Fruit fly (Drosophila melanogaster) whole organism, wandering third instar larva: ENCODE results near the gene cue.

Source experiments
- Abd-B ChIP-seq: fragments of >200 bp; optimal IDR thresholded peaks from 2 replicates; lab custom pipeline; 2017; ENCODE audit warnings: missing biosample characterization, missing genetic modification characterization
- CG32264 ChIP-seq: fragments of 200-800 bp; sonication (Bioruptor generic); optimal IDR thresholded peaks from 2 replicates; lab custom pipeline; 2016; ENCODE audit warnings: missing biosample characterization, missing genetic modification characterization
- CG9705 ChIP-seq: fragments of 200-800 bp; sonication (Bioruptor generic); optimal IDR thresholded peaks from 2 replicates; lab custom pipeline; 2018; ENCODE audit warnings: missing biosample characterization, mild to moderate bottlenecking, missing genetic modification characterization
- CrebA ChIP-seq: fragments of 200-800 bp; sonication (Bioruptor generic); optimal IDR thresholded peaks from 2 replicates; lab custom pipeline; 2016; ENCODE audit warnings: missing biosample characterization, mild to moderate bottlenecking, missing genetic modification characterization, borderline replicate concordance
- Dfd ChIP-seq: fragments of >200 bp; optimal IDR thresholded peaks from 2 replicates; lab custom pipeline; 2017; ENCODE audit warnings: missing biosample characterization, missing genetic modification characterization
- Dif ChIP-seq: fragments of 200-275, 200-300 bp; sonication (Bioruptor generic); optimal IDR thresholded peaks from 2 replicates; lab custom pipeline; 2018; ENCODE audit warnings: missing biosample characterization, missing genetic modification characterization; ENCODE audit not compliant: partially characterized antibody
- GATAd ChIP-seq: sonication (Bioruptor generic); optimal IDR thresholded peaks from 2 replicates; lab custom pipeline; 2016; ENCODE audit warnings: missing biosample characterization, missing genetic modification characterization
- HLH106 ChIP-seq: fragments of 200-800 bp; optimal IDR thresholded peaks from 3 replicates; lab custom pipeline; 2019; ENCODE audit warnings: missing biosample characterization, mild to moderate bottlenecking, missing genetic modification characterization, moderate library complexity
- Hnf4 ChIP-seq: fragments of 200-800 bp; sonication (Bioruptor generic); optimal IDR thresholded peaks from 2 replicates; lab custom pipeline; 2016; ENCODE audit warnings: missing biosample characterization, mild to moderate bottlenecking, missing genetic modification characterization
- Hr78 ChIP-seq: fragments of >200 bp; optimal IDR thresholded peaks from 2 replicates; lab custom pipeline; 2017; ENCODE audit warnings: missing biosample characterization, missing genetic modification characterization
- Hr83 ChIP-seq: fragments of 200-300 bp; sonication (Bioruptor generic); optimal IDR thresholded peaks from 2 replicates; lab custom pipeline; 2016; ENCODE audit warnings: missing biosample characterization, mild to moderate bottlenecking, missing genetic modification characterization, moderate library complexity; ENCODE audit not compliant: poor library complexity, severe bottlenecking
- Jra ChIP-seq: sonication (Bioruptor generic); optimal IDR thresholded peaks from 2 replicates; lab custom pipeline; 2016; ENCODE audit warnings: missing biosample characterization, missing genetic modification characterization
- Mio ChIP-seq: sonication (Bioruptor generic); optimal IDR thresholded peaks from 2 replicates; lab custom pipeline; 2016; ENCODE audit warnings: missing biosample characterization, missing genetic modification characterization
- Myc ChIP-seq: fragments of >200 bp; optimal IDR thresholded peaks from 2 replicates; lab custom pipeline; 2017
- N ChIP-seq: fragments of >200 bp; optimal IDR thresholded peaks from 2 replicates; lab custom pipeline; 2018; ENCODE audit warnings: missing biosample characterization, missing external identifiers, missing genetic modification characterization
- OdsH ChIP-seq: fragments of 200-800 bp; sonication (Bioruptor generic); optimal IDR thresholded peaks from 2 replicates; lab custom pipeline; 2016; ENCODE audit warnings: missing biosample characterization, mild to moderate bottlenecking, missing genetic modification characterization
- Rel ChIP-seq, 2 experiments: fragments of 200-800 bp; sonication (Bioruptor generic) in 1 of 2; optimal IDR thresholded peaks; 2 replicates in 1 of 2; 3 replicates in 1 of 2; lab custom pipeline; 2016 to 2019; ENCODE audit warnings: mild to moderate bottlenecking in 2 of 2, missing biosample characterization in 2 of 2, missing genetic modification characterization in 2 of 2, moderate library complexity in 1 of 2
- Sp1 ChIP-seq: fragments of 200-800 bp; sonication (Bioruptor generic); optimal IDR thresholded peaks from 3 replicates; lab custom pipeline; 2019; ENCODE audit warnings: missing biosample characterization, mild to moderate bottlenecking, missing genetic modification characterization, moderate library complexity
- Vsx2 ChIP-seq: fragments of 200-300, 225-300 bp; sonication (Bioruptor generic); optimal IDR thresholded peaks from 2 replicates; lab custom pipeline; 2018; ENCODE audit warnings: missing biosample characterization, missing genetic modification characterization; ENCODE audit not compliant: partially characterized antibody
- br ChIP-seq: fragments of 200-800 bp; sonication (Bioruptor generic); optimal IDR thresholded peaks from 2 replicates; lab custom pipeline; 2016; ENCODE audit warnings: missing biosample characterization, missing genetic modification characterization
- brk ChIP-seq: fragments of 200-800 bp; sonication (Bioruptor generic); optimal IDR thresholded peaks from 2 replicates; lab custom pipeline; 2016; ENCODE audit warnings: missing biosample characterization, mild to moderate bottlenecking, missing genetic modification characterization
- dl ChIP-seq, 2 experiments: fragments of 175-275, 200-275 bp in 1 of 2; fragments of 200-275 bp in 1 of 2; sonication (Bioruptor generic); optimal IDR thresholded peaks; lab custom pipeline; 2018; ENCODE audit warnings: mild to moderate bottlenecking in 2 of 2, missing biosample characterization in 2 of 2, missing genetic modification characterization in 2 of 2, moderate library complexity in 2 of 2; ENCODE audit not compliant: partially characterized antibody in 2 of 2, insufficient read depth in 1 of 2
- dmrt93B ChIP-seq: fragments of 200-800 bp; sonication (Bioruptor generic); optimal IDR thresholded peaks from 2 replicates; lab custom pipeline; 2018; ENCODE audit warnings: missing biosample characterization, mild to moderate bottlenecking, missing genetic modification characterization
- dsf ChIP-seq: sonication (Bioruptor generic); optimal IDR thresholded peaks from 2 replicates; lab custom pipeline; 2016; ENCODE audit warnings: missing biosample characterization, missing genetic modification characterization, borderline replicate concordance
- ey ChIP-seq: fragments of 200-800 bp; sonication (Bioruptor generic); optimal IDR thresholded peaks from 2 replicates; lab custom pipeline; 2016; ENCODE audit warnings: missing biosample characterization, missing genetic modification characterization
- foxo ChIP-seq, 2 experiments: fragments of 200-800 bp; sonication (Bioruptor generic); optimal IDR thresholded peaks; 2 replicates in 1 of 2; 3 replicates in 1 of 2; lab custom pipeline; 2016 to 2017; ENCODE audit warnings: missing biosample characterization in 2 of 2, missing genetic modification characterization in 2 of 2
- fru ChIP-seq: fragments of 200-800 bp; sonication (Bioruptor generic); optimal IDR thresholded peaks from 3 replicates; lab custom pipeline; 2016; ENCODE audit warnings: missing biosample characterization, mild to moderate bottlenecking, missing genetic modification characterization
- h ChIP-seq: fragments of 200-800 bp; sonication (Bioruptor generic); optimal IDR thresholded peaks from 3 replicates; lab custom pipeline; 2016; ENCODE audit warnings: missing biosample characterization, mild to moderate bottlenecking, missing genetic modification characterization
- jim ChIP-seq: fragments of 175-275, 200-325 bp; sonication (Bioruptor generic); optimal IDR thresholded peaks from 2 replicates; lab custom pipeline; 2016; ENCODE audit warnings: missing biosample characterization, mild to moderate bottlenecking, missing genetic modification characterization
- lola ChIP-seq: fragments of >200 bp; optimal IDR thresholded peaks from 2 replicates; lab custom pipeline; 2017; ENCODE audit warnings: missing biosample characterization, missing genetic modification characterization
- pan ChIP-seq: fragments of >200 bp; optimal IDR thresholded peaks from 2 replicates; lab custom pipeline; 2017
- psq ChIP-seq: fragments of 200-800 bp; sonication (Bioruptor generic); optimal IDR thresholded peaks from 3 replicates; lab custom pipeline; 2017; ENCODE audit warnings: missing biosample characterization, mild to moderate bottlenecking, missing genetic modification characterization, moderate library complexity
- rgr ChIP-seq: fragments of 200-800 bp; sonication (Bioruptor generic); optimal IDR thresholded peaks from 3 replicates; lab custom pipeline; 2016; ENCODE audit warnings: missing biosample characterization, mild to moderate bottlenecking, missing genetic modification characterization
- sage ChIP-seq: fragments of 200-800 bp; sonication (Bioruptor generic); optimal IDR thresholded peaks from 2 replicates; lab custom pipeline; 2016; ENCODE audit warnings: missing biosample characterization, mild to moderate bottlenecking, missing genetic modification characterization
- sv ChIP-seq: fragments of 200-800 bp; sonication (Bioruptor generic); optimal IDR thresholded peaks from 3 replicates; lab custom pipeline; 2016; ENCODE audit warnings: missing biosample characterization, missing genetic modification characterization
- tai ChIP-seq: sonication (Bioruptor generic); optimal IDR thresholded peaks from 2 replicates; lab custom pipeline; 2016; ENCODE audit warnings: missing biosample characterization, missing genetic modification characterization
- usp ChIP-seq: fragments of >200 bp; optimal IDR thresholded peaks from 2 replicates; lab custom pipeline; 2017; ENCODE audit warnings: missing biosample characterization, missing genetic modification characterization
- woc ChIP-seq: sonication (Bioruptor generic); optimal IDR thresholded peaks from 2 replicates; lab custom pipeline; 2016; ENCODE audit warnings: missing biosample characterization, mild to moderate bottlenecking, missing genetic modification characterization

The cue gene

DNA sequence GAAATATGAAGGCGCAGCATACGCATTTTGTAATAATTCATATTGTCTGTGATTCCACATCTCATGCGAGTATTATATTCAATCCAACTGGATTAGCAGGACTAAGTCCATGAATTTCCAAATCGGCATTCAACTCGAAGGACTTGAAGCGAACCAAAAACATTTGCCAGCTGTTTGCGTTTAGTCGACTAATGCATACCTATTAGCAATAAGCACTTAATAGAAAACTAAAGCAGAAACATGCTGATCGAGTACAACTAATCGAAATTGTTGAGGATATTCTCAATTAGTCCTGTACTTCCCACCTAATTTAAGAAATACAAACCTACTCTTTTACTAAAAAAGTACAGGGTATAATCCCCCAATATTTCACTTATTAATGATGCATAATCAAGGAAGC is 47.8 kb downstream of the cue start:
- TF ChIP-seq Sp1 = no peak
- TF ChIP-seq dsf (GFP tag; lab: Kevin White, UChicago) = no peak
- no peak for TF ChIP-seq Mio (GFP tag; lab: Kevin White, UChicago)
- no peak for TF ChIP-seq Hnf4 (GFP tag; lab: Kevin White, UChicago)
- TF ChIP-seq dmrt93B (GFP tag; lab: Kevin White, UChicago) = no peak

DNA sequence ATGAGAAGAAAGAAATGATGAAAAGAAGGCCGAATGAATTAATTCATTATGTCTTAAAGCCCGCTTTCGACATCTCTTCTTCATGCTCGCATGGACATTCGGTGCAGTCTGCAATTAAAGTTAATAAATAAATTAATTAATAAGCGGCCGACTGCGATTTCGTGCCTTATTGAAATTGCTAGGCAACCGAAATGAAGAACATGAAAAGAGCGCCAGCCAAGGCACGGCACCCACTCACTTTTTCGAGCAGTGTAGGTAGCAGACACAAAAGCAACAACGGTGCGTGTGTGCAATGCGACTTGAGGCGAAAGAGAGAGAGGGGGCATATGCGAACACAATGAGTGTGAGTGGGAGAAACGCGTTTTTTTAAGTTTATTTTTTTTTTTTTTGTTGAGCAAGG is 52.6 kb downstream of the cue start:
- TF ChIP-seq Hr78 (GFP tag; lab: Kevin White, UChicago) (no peak), rgr (GFP tag; lab: Kevin White, UChicago) (peak; percentile 42), Vsx2 (GFP tag; lab: Kevin White, UChicago) (no peak), Hnf4 (GFP tag; lab: Kevin White, UChicago) (peak; percentile 10), dsf (GFP tag; lab: Kevin White, UChicago) (no peak), ey (GFP tag; lab: Kevin White, UChicago) (peak; percentile 20), Dif (GFP tag; lab: Kevin White, UChicago) (no peak), OdsH (GFP tag; lab: Kevin White, UChicago) (peak; percentile 10), pan (lab: Kevin White, UChicago) (no peak), jim (peak; percentile 33), psq (peak; percentile 17), usp (GFP tag; lab: Kevin White, UChicago) (no peak), tai (GFP tag; lab: Kevin White, UChicago) (no peak), br (GFP tag; lab: Kevin White, UChicago) (peak; percentile 1), Sp1 (no peak), GATAd (GFP tag; lab: Kevin White, UChicago) (no peak), fru (GFP tag; lab: Kevin White, UChicago) (no peak), foxo (GFP tag; optimal IDR thresholded peaks at IDR 0.05; lab: Kevin White, UChicago) (peak in 1 of 2 experiments; percentile 45), CrebA (GFP tag; lab: Kevin White, UChicago) (no peak), sage (no peak), Abd-B (GFP tag; lab: Kevin White, UChicago) (no peak), brk (GFP tag; lab: Kevin White, UChicago) (no peak), Myc (lab: Kevin White, UChicago) (no peak), HLH106 (tag; lab: Kevin White, UChicago) (no peak), Rel (GFP tag; optimal IDR thresholded peaks at IDR 0.05; lab: Kevin White, UChicago) (no peak), Rel (tag; optimal IDR thresholded peaks at IDR 0.05; lab: Kevin White, UChicago) (no peak), h (peak; percentile 11), dmrt93B (GFP tag; lab: Kevin White, UChicago) (no peak), Dfd (GFP tag; lab: Kevin White, UChicago) (no peak)
- TF ChIP-seq, all 38 proteins: peak for 9

DNA sequence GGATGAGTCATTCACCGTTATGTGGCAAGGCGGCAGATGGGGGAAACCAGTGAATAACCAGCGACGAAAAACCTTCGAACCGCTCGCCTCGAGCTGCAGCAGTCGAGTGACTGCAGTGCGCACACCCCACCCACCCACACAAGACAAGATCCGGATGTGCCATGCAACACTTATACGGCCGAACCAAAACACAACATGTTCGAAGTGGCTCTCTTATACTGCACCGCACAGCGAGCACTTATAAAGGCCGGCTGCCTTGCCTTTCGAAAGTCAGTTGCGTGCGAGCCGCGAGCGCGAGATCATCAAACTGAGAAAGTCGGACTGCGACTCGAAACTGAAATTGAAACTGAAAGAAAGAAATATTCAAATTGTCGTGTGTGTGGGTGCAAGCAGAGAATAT is 53.5 kb downstream of the cue start, which contains the start of gene rho:
rho (plus strand) TSS at position 265 of the 400 bp plus-strand sequence.
- TF ChIP-seq sv (GFP tag; lab: Kevin White, UChicago) = no peak
- peak; percentile 6 for TF ChIP-seq HLH106 (tag; lab: Kevin White, UChicago)
- no peak for TF ChIP-seq Mio (GFP tag; lab: Kevin White, UChicago)
- TF ChIP-seq foxo (GFP tag; optimal IDR thresholded peaks at IDR 0.05; lab: Kevin White, UChicago) = peak in 1 of 2 experiments; percentile 17
- TF ChIP-seq Dfd (GFP tag; lab: Kevin White, UChicago) = no peak
- TF ChIP-seq h = no peak
- no peak for TF ChIP-seq CG32264 (GFP tag; lab: Kevin White, UChicago)
- no peak for TF ChIP-seq Rel (GFP tag; optimal IDR thresholded peaks at IDR 0.05; lab: Kevin White, UChicago)
- peak; percentile 29 for TF ChIP-seq Rel (tag; optimal IDR thresholded peaks at IDR 0.05; lab: Kevin White, UChicago)
- TF ChIP-seq sage = no peak
- TF ChIP-seq dl (GFP tag; optimal IDR thresholded peaks at IDR 0.05; lab: Kevin White, UChicago; ENCODE audit: insufficient read depth in 1 of 2, partially characterized antibody in 2 of 2) = no peak
- TF ChIP-seq CG9705 (GFP tag; lab: Kevin White, UChicago) = no peak
- TF ChIP-seq dsf (GFP tag; lab: Kevin White, UChicago) = no peak
- no peak for TF ChIP-seq Jra
- peak; percentile 70 for TF ChIP-seq Dif (GFP tag; lab: Kevin White, UChicago)
- TF ChIP-seq rgr (GFP tag; lab: Kevin White, UChicago) = peak; percentile 39
- TF ChIP-seq tai (GFP tag; lab: Kevin White, UChicago) = no peak
- TF ChIP-seq fru (GFP tag; lab: Kevin White, UChicago) = peak; percentile 3
- no peak for TF ChIP-seq Hr78 (GFP tag; lab: Kevin White, UChicago)
- TF ChIP-seq N (GFP tag; lab: Kevin White, UChicago) = no peak
- peak; percentile 18 for TF ChIP-seq Hnf4 (GFP tag; lab: Kevin White, UChicago)
- no peak for TF ChIP-seq Abd-B (GFP tag; lab: Kevin White, UChicago)
- no peak for TF ChIP-seq usp (GFP tag; lab: Kevin White, UChicago)
- no peak for TF ChIP-seq Hr83 (GFP tag; lab: Kevin White, UChicago)
- TF ChIP-seq GATAd (GFP tag; lab: Kevin White, UChicago) = no peak
- TF ChIP-seq pan (lab: Kevin White, UChicago) = no peak
- TF ChIP-seq br (GFP tag; lab: Kevin White, UChicago) = peak; percentile 5
- TF ChIP-seq Myc (lab: Kevin White, UChicago) = no peak
- no peak for TF ChIP-seq psq
- TF ChIP-seq dmrt93B (GFP tag; lab: Kevin White, UChicago) = no peak
- peak; percentile 30 for TF ChIP-seq Sp1
- no peak for TF ChIP-seq ey (GFP tag; lab: Kevin White, UChicago)
- TF ChIP-seq Vsx2 (GFP tag; lab: Kevin White, UChicago) = peak; percentile 8
- peak; percentile 23 for TF ChIP-seq CrebA (GFP tag; lab: Kevin White, UChicago)
- TF ChIP-seq woc (GFP tag; lab: Kevin White, UChicago) = no peak
- TF ChIP-seq brk (GFP tag; lab: Kevin White, UChicago) = no peak
- TF ChIP-seq lola = no peak
- peak; percentile 57 for TF ChIP-seq jim
- no peak for TF ChIP-seq OdsH (GFP tag; lab: Kevin White, UChicago)
- TF ChIP-seq, all 38 proteins: peak for 12
